Worm (Caenorhabditis elegans) whole organism, mixed stage, embryonic: ENCODE measurements around the gene skr-18.
"Not testable (repeated sequence)": the region's sequence is repeated elsewhere in the genome, so short reads cannot be mapped to it uniquely, and the experiment has no call there.

ENCODE experiments used
- bed-3 ChIP-seq: fragments of 200-800 bp; sonication (Bioruptor generic); optimal IDR thresholded peaks from 3 replicates; lab custom pipeline; 2018; ENCODE audit warnings: mild to moderate bottlenecking, missing genetic modification characterization, moderate library complexity, missing compliant biosample characterization
- blmp-1 ChIP-seq: fragments of 150-350 bp; optimal IDR thresholded peaks from 2 replicates; lab custom pipeline; 2014; ENCODE audit warnings: missing biosample characterization, missing genetic modification characterization
- ceh-43 ChIP-seq: fragments of 200-800 bp; sonication (Bioruptor generic); optimal IDR thresholded peaks from 2 replicates; lab custom pipeline; 2018; ENCODE audit warnings: mild to moderate bottlenecking, missing genetic modification characterization, moderate library complexity, missing compliant biosample characterization
- ceh-83 ChIP-seq: fragments of 200-800 bp; sonication (Bioruptor generic); optimal IDR thresholded peaks from 2 replicates; lab custom pipeline; 2018; ENCODE audit warnings: mild to moderate bottlenecking, missing genetic modification characterization, missing compliant biosample characterization
- cnd-1 ChIP-seq: fragments of 200-800 bp; sonication (Bioruptor generic); optimal IDR thresholded peaks from 2 replicates; lab custom pipeline; 2018; ENCODE audit warnings: mild to moderate bottlenecking, missing genetic modification characterization, missing compliant biosample characterization
- elt-1 ChIP-seq: sonication (generic microtip); optimal IDR thresholded peaks from 2 replicates; lab custom pipeline; 2017; ENCODE audit warnings: missing genetic modification characterization, mild to moderate bottlenecking, missing compliant biosample characterization, antibody characterized with exemption, moderate library complexity, borderline replicate concordance; ENCODE audit not compliant: insufficient read depth
- elt-3 ChIP-seq: fragments of 150-350 bp; optimal IDR thresholded peaks from 2 replicates; lab custom pipeline; 2014; ENCODE audit warnings: missing biosample characterization, missing genetic modification characterization
- ham-2 ChIP-seq: fragments of 200-800 bp; sonication (Bioruptor generic); optimal IDR thresholded peaks from 2 replicates; lab custom pipeline; 2018; ENCODE audit warnings: mild to moderate bottlenecking, missing genetic modification characterization, missing compliant biosample characterization
- hlh-1 ChIP-seq: fragments of 150-350 bp; optimal IDR thresholded peaks from 2 replicates; lab custom pipeline; 2014; ENCODE audit warnings: missing biosample characterization, missing genetic modification reagents, missing genetic modification characterization
- lin-13 ChIP-seq: fragments of 150-350 bp; optimal IDR thresholded peaks from 2 replicates; lab custom pipeline; 2014; ENCODE audit warnings: missing biosample characterization, missing genetic modification characterization
- lin-32 ChIP-seq: fragments of 200-800 bp; sonication (Bioruptor generic); optimal IDR thresholded peaks from 2 replicates; lab custom pipeline; 2018; ENCODE audit warnings: mild to moderate bottlenecking, missing genetic modification characterization, missing compliant biosample characterization
- lsy-2 ChIP-seq: fragments of 150-350 bp; optimal IDR thresholded peaks from 2 replicates; lab custom pipeline; 2014; ENCODE audit warnings: missing biosample characterization, missing genetic modification characterization
- mab-5 ChIP-seq: fragments of 150-350 bp; optimal IDR thresholded peaks from 2 replicates; lab custom pipeline; 2014; ENCODE audit warnings: missing biosample characterization, missing genetic modification characterization
- mep-1 ChIP-seq: fragments of 150-350 bp; optimal IDR thresholded peaks from 2 replicates; lab custom pipeline; 2017; ENCODE audit warnings: missing biosample characterization, missing genetic modification reagents, missing genetic modification characterization, inconsistent platforms
- nhr-12 ChIP-seq: fragments of 150-350 bp; optimal IDR thresholded peaks from 2 replicates; lab custom pipeline; 2014; ENCODE audit warnings: missing biosample characterization, missing genetic modification characterization
- nhr-2 ChIP-seq: fragments of 150-350 bp; optimal IDR thresholded peaks from 2 replicates; lab custom pipeline; 2014; ENCODE audit warnings: missing biosample characterization, missing genetic modification characterization
- nhr-237 ChIP-seq: fragments of 150-350 bp; optimal IDR thresholded peaks from 2 replicates; lab custom pipeline; 2014; ENCODE audit warnings: missing biosample characterization, missing genetic modification characterization
- nhr-28 ChIP-seq: fragments of 150-350 bp; optimal IDR thresholded peaks from 2 replicates; lab custom pipeline; 2014; ENCODE audit warnings: missing biosample characterization, missing genetic modification characterization
- nhr-76 ChIP-seq: sonication (generic microtip); optimal IDR thresholded peaks from 2 replicates; lab custom pipeline; 2017; ENCODE audit warnings: missing biosample characterization, missing genetic modification characterization
- pha-4 ChIP-seq: fragments of 150-350 bp; optimal IDR thresholded peaks from 2 replicates; lab custom pipeline; 2018; ENCODE audit warnings: missing biosample characterization, missing genetic modification reagents, missing genetic modification characterization
- sem-2 ChIP-seq: fragments of 200-800 bp; sonication (Bioruptor generic); optimal IDR thresholded peaks from 2 replicates; lab custom pipeline; 2018; ENCODE audit warnings: mild to moderate bottlenecking, missing genetic modification characterization, missing compliant biosample characterization
- snpc-4 ChIP-seq: fragments of 150-350 bp; optimal IDR thresholded peaks from 2 replicates; lab custom pipeline; 2014; ENCODE audit warnings: missing biosample characterization, missing genetic modification characterization
- sptf-1 ChIP-seq: sonication (generic microtip); optimal IDR thresholded peaks from 2 replicates; lab custom pipeline; 2017; ENCODE audit warnings: mild to moderate bottlenecking, missing genetic modification characterization, moderate library complexity, missing compliant biosample characterization
- tbx-8 ChIP-seq: fragments of 200-800 bp; sonication (Bioruptor generic); optimal IDR thresholded peaks from 2 replicates; lab custom pipeline; 2018; ENCODE audit warnings: mild to moderate bottlenecking, missing genetic modification characterization, moderate library complexity, missing compliant biosample characterization
- unc-120 ChIP-seq: sonication (generic microtip); optimal IDR thresholded peaks from 2 replicates; lab custom pipeline; 2017; ENCODE audit warnings: missing genetic modification characterization, missing compliant biosample characterization; ENCODE audit not compliant: poor library complexity, severe bottlenecking
- unc-39 ChIP-seq: fragments of 150-350 bp; optimal IDR thresholded peaks from 2 replicates; lab custom pipeline; 2014; ENCODE audit warnings: missing biosample characterization, missing genetic modification characterization
- unc-62 ChIP-seq: fragments of 150-350 bp; optimal IDR thresholded peaks from 2 replicates; lab custom pipeline; 2014; ENCODE audit warnings: missing biosample characterization, missing genetic modification reagents, missing genetic modification characterization
- ztf-11 ChIP-seq: fragments of 150-350 bp; optimal IDR thresholded peaks from 2 replicates; lab custom pipeline; 2014; ENCODE audit warnings: missing biosample characterization, missing genetic modification characterization

skr-18 gene

DNA sequence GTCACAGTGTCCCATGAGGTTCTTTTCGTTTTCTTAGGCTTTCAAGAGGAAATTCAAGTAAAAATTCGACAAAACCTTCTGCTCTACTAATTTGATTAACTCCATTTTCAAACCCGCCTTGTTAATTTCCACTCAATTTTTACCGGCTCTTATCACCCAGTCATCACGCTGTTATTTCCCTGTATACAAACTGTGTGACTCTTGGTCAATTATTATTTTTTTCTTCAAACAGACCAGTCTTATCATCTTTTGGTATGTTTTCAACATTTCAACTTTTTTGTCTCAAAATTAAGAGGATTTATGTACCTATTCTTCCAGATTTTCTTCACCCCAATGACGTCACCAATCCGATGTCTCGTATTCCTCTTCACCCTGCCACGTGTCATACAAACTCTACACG, 16.7 kb downstream of the skr-18 start, which contains the start of gene ugt-52:
Gene ugt-52 (plus strand): TSS at position 301 of the 400 bp plus-strand sequence.
- no peak for TF ChIP-seq ztf-11 (tag; lab: Kevin White, UChicago)
- TF ChIP-seq sem-2 = no peak
- TF ChIP-seq unc-62 (GFP tag; lab: Kevin White, UChicago) = no peak
- TF ChIP-seq snpc-4 = no peak
- no peak for TF ChIP-seq lin-32
- no peak for TF ChIP-seq mep-1 (tag; lab: Kevin White, UChicago)
- no peak for TF ChIP-seq unc-39 (tag; lab: Kevin White, UChicago)
- no peak for TF ChIP-seq lsy-2 (tag; lab: Kevin White, UChicago)
- no peak for TF ChIP-seq mab-5 (tag; lab: Kevin White, UChicago)
- no peak for TF ChIP-seq blmp-1
- TF ChIP-seq hlh-1 = no peak
- no peak for TF ChIP-seq bed-3 (GFP tag; lab: Kevin White, UChicago)
- no peak for TF ChIP-seq elt-1
- no peak for TF ChIP-seq ceh-43 (GFP tag; lab: Kevin White, UChicago)
- no peak for TF ChIP-seq nhr-2 (tag; lab: Kevin White, UChicago)
- TF ChIP-seq unc-120 (tag; lab: Kevin White, UChicago) = no peak
- no peak for TF ChIP-seq sptf-1 (tag; lab: Kevin White, UChicago)
- no peak for TF ChIP-seq cnd-1 (tag; lab: Kevin White, UChicago)
- no peak for TF ChIP-seq ham-2 (GFP tag; lab: Kevin White, UChicago)

DNA sequence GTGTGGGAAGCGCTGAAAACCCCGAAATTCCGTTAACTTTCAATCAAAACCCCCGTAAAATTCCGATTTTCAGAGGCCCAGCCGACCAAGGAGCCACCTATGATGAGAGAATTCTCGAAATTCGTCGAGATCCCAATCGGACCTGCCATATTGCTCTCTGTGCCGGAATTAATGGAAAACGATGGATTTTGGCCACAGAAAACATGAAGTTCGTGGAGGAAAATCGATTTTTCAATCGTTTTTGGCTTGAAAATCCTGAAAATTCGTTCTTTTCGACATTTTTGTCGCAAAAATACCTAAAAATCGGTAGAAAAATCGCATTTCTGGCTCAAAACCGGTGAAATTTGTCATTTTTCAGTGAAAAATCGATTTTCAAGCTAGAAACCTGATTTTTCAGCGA, 21.7 kb downstream of the skr-18 start:
- no peak for TF ChIP-seq bed-3 (GFP tag; lab: Kevin White, UChicago)
- TF ChIP-seq lsy-2 (tag; lab: Kevin White, UChicago) = no peak
- no peak for TF ChIP-seq unc-39 (tag; lab: Kevin White, UChicago)
- no peak for TF ChIP-seq ceh-83 (GFP tag; lab: Kevin White, UChicago)
- TF ChIP-seq, all 35 proteins: peak for 0

DNA sequence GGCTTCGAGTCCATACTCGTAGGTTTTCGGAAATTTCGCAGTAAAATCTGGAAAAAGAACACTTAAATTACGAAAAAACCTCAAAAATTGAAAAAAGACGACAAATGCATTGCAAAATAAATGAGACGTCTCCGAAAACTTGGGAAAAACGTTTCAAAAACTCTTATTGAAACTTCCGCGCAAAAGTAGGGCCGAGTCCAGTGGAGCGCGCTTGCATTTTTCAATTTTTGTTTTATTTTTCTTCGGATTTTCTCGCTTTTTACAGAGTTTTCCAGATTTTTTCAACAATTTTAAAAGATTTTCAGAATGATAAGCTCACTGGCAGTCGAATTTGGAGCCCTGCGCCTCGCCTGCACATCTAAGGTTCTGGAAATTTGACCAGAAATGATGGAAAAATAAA, 22.3 kb downstream of the skr-18 start, which contains the start of gene mrpl-2:
Gene mrpl-2 (plus strand): TSS at position 307 of the 400 bp plus-strand sequence.
- peak; percentile 3 for TF ChIP-seq sptf-1 (tag; lab: Kevin White, UChicago)
- TF ChIP-seq lin-13 (tag; lab: Kevin White, UChicago) = no peak

DNA sequence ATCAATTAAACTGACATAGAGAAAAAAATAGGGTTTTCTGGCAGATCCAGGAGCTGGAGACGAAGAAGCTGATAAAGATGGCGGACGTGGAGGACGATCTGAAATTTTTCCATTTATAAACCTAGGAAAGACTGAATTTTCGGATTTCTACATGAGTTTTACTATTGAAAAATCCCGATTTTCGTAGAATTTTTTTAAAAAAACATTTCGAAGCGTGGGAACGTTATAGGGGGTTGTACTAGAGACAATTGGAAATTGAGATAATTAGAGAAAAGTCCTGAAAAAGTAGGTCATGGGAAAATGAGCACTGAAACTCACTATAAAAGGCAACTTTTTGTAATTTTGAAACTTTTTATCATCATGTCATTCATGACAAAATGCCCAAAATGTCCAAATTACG, 24.2 kb downstream of the skr-18 start, which contains the start of gene F56B3.9:
Gene F56B3.9 (plus strand): TSS at position 301 of the 400 bp plus-strand sequence.
- TF ChIP-seq ztf-11 (tag; lab: Kevin White, UChicago); ceh-83 (GFP tag; lab: Kevin White, UChicago); nhr-28: not testable (repeated sequence)
- TF ChIP-seq, all 35 proteins: peak for 0; not testable (repeated sequence) for 35

DNA sequence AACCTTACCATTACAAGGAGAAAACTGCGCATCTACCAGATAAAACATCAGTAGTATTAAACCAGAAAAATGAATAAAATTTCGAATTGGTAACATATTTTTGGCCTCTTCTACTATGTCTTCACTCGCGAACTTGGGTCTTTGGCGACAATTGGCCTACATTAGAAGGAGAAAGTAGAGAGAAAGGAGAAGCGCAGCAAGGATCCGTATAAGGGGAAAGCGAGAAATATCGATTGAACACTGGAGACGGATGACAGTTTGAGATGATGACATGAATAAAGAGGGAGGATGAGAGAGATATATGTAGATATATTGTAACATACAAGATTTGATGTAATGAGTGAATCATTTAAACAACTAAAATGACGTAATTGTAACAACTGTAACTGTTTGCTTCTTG, 26.9 kb downstream of the skr-18 start, which contains the start of gene F56B3.2:
Gene F56B3.2 (minus strand): TSS at position 273 of the 400 bp plus-strand sequence.
- TF ChIP-seq ceh-43 (GFP tag; lab: Kevin White, UChicago) (no peak), blmp-1 (peak; percentile 93), ham-2 (GFP tag; lab: Kevin White, UChicago) (peak; percentile 31), cnd-1 (tag; lab: Kevin White, UChicago) (no peak)

DNA sequence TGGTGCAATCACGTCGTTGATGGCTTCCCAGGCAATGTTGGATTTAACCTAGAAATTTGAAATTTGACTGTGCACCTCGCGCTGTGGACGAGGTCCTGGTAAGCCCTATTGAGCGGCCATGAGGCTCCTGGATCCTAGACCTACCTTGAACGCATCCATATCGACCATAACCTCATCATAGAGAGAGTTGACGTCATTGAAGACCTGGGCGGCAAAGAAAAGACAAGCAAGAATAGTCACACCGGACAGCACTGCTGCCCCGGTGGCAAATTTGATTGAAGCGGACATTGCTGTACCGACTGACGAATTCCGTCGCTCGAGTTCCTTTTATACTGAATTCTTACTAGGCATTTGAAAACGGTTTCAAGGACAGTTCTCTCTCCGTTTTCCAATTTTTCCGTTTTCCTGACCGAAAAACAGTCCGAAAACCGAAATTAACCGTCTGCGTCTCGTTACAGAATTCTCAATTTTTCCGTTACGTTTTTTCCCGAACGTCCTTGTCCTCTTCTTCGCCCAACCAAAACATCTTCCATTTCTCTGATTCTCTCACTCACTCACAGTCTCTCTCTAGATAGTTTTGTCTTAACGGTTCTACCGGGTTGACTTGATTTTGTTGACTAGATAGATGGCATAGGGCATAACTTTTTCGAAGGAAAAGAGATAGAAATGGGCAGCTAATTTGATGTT, 31.7 kb downstream of the skr-18 start, which contains the start of gene col-103:
Gene col-103 (minus strand): TSS at position 302 of the 687 bp plus-strand sequence.
- TF ChIP-seq blmp-1 = no peak
- no peak for TF ChIP-seq ceh-83 (GFP tag; lab: Kevin White, UChicago)
- TF ChIP-seq elt-3 (tag; lab: Kevin White, UChicago) = no peak
- no peak for TF ChIP-seq nhr-12 (tag; lab: Kevin White, UChicago)
- no peak for TF ChIP-seq nhr-237
- no peak for TF ChIP-seq unc-62 (GFP tag; lab: Kevin White, UChicago)
- no peak for TF ChIP-seq ceh-43 (GFP tag; lab: Kevin White, UChicago)
- no peak for TF ChIP-seq pha-4 (tag; lab: Kevin White, UChicago)
- TF ChIP-seq elt-1 = no peak
- TF ChIP-seq ham-2 (GFP tag; lab: Kevin White, UChicago) = no peak
- no peak for TF ChIP-seq unc-120 (tag; lab: Kevin White, UChicago)
- TF ChIP-seq tbx-8 (GFP tag; lab: Kevin White, UChicago) = no peak
- no peak for TF ChIP-seq unc-39 (tag; lab: Kevin White, UChicago)
- TF ChIP-seq nhr-76 (tag; lab: Kevin White, UChicago) = no peak
- no peak for TF ChIP-seq lsy-2 (tag; lab: Kevin White, UChicago)
- no peak for TF ChIP-seq sptf-1 (tag; lab: Kevin White, UChicago)
- no peak for TF ChIP-seq mab-5 (tag; lab: Kevin White, UChicago)
- no peak for TF ChIP-seq lin-32
